Worm (Caenorhabditis elegans) whole organism, L4/young adult: Measurements from ENCODE around the gene nhr-252.

Source experiments
- dao-5 ChIP-seq: sonication (generic microtip); optimal IDR thresholded peaks from 2 replicates; lab custom pipeline; 2016; ENCODE audit warnings: missing genotype, missing genetic modification characterization, moderate library complexity, missing compliant biosample characterization
- him-1 ChIP-seq: sonication (generic microtip); optimal IDR thresholded peaks from 2 replicates; lab custom pipeline; 2016; ENCODE audit warnings: missing genotype, missing genetic modification reagents, missing genetic modification characterization, missing compliant biosample characterization

DNA sequence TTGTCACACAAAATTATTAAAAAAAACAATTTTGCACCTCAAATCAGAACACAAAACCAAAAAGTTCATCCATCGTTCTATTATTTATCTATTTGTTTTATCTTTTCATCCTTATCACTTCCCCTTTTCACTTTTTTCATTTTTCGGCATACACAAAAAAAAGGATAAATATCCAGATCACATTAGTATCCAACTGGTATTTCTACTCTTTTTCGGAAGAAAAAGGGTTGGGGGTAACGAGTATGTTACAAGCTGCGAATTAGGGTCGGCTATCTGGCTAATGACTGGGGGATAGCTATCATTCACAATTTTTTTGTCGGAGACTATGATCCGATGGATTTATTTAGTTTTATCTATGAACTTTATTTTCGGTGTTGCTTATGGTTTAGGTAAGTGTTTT, 34.4 kb upstream of the nhr-252 start, which contains the start of gene mltn-7:
- TF ChIP-seq him-1 (no peak), dao-5 (tag; lab: Kevin White, UChicago) (no peak)
